Fruit fly (Drosophila melanogaster) whole organism, prepupa: Measurements from ENCODE around the gene CG11550.

Experiments
- Blimp-1 ChIP-seq: fragments of 200-800 bp; sonication (Bioruptor generic); optimal IDR thresholded peaks from 3 replicates; lab custom pipeline; 2017; ENCODE audit warnings: missing biosample characterization, missing genetic modification characterization, mild to moderate bottlenecking, moderate library complexity, missing genetic modification reagents
- CG10631 ChIP-seq: fragments of 200-800 bp; sonication (Bioruptor generic); optimal IDR thresholded peaks from 2 replicates; lab custom pipeline; 2016; ENCODE audit warnings: missing biosample characterization, missing genetic modification characterization
- CG10669 ChIP-seq: fragments of 200-800 bp; sonication (Bioruptor generic); optimal IDR thresholded peaks from 3 replicates; lab custom pipeline; 2018; ENCODE audit warnings: missing biosample characterization, mild to moderate bottlenecking, missing genetic modification characterization, moderate library complexity
- CG11762 ChIP-seq: fragments of 200-800 bp; sonication (Bioruptor generic); optimal IDR thresholded peaks from 3 replicates; lab custom pipeline; 2016; ENCODE audit warnings: missing biosample characterization, missing genetic modification characterization; ENCODE audit not compliant: insufficient read depth
- CG1621 ChIP-seq: fragments of 200-800 bp; sonication (Bioruptor generic); optimal IDR thresholded peaks from 3 replicates; lab custom pipeline; 2018; ENCODE audit warnings: missing biosample characterization, mild to moderate bottlenecking, missing genetic modification characterization
- CG16779 ChIP-seq: fragments of 200-800 bp; sonication (Bioruptor generic); optimal IDR thresholded peaks from 3 replicates; lab custom pipeline; 2017; ENCODE audit warnings: missing biosample characterization, mild to moderate bottlenecking, missing genetic modification characterization
- CG3032 ChIP-seq: fragments of 200-800 bp; optimal IDR thresholded peaks from 2 replicates; lab custom pipeline; 2019; ENCODE audit warnings: missing biosample characterization, mild to moderate bottlenecking, missing genetic modification characterization, moderate library complexity
- CG32006 ChIP-seq: fragments of 200-800 bp; sonication (Bioruptor generic); optimal IDR thresholded peaks from 3 replicates; lab custom pipeline; 2017; ENCODE audit warnings: missing biosample characterization, mild to moderate bottlenecking, missing genetic modification characterization
- CG34406 ChIP-seq: fragments of 200-800 bp; sonication (Bioruptor generic); optimal IDR thresholded peaks from 3 replicates; lab custom pipeline; 2016; ENCODE audit warnings: missing biosample characterization, missing genetic modification characterization
- CG3919 ChIP-seq: fragments of 200-800 bp; sonication (Bioruptor generic); optimal IDR thresholded peaks from 3 replicates; lab custom pipeline; 2016; ENCODE audit warnings: missing biosample characterization, missing genetic modification characterization
- CG6163 ChIP-seq: fragments of 200-800 bp; sonication (Bioruptor generic); IDR thresholded peaks from 3 replicates; pipeline ENCODE4 v1.3.6; 2022; ENCODE audit warnings: missing biosample characterization, missing genetic modification characterization
- CG6276 ChIP-seq: fragments of 200-800 bp; sonication (Bioruptor generic); optimal IDR thresholded peaks from 2 replicates; lab custom pipeline; 2017; ENCODE audit warnings: missing biosample characterization, mild to moderate bottlenecking, missing genetic modification characterization
- CG6792 ChIP-seq: fragments of 200-800 bp; sonication (Bioruptor generic); optimal IDR thresholded peaks from 3 replicates; lab custom pipeline; 2016; ENCODE audit warnings: missing biosample characterization, missing genetic modification characterization
- CG6808 ChIP-seq: fragments of 200-800 bp; sonication (Bioruptor generic); optimal IDR thresholded peaks from 3 replicates; lab custom pipeline; 2017; ENCODE audit warnings: missing biosample characterization, missing genetic modification characterization, mild to moderate bottlenecking, moderate library complexity, missing genetic modification reagents
- CG6854 ChIP-seq: fragments of 200-800 bp; sonication (Bioruptor generic); optimal IDR thresholded peaks from 2 replicates; lab custom pipeline; 2017; ENCODE audit warnings: missing biosample characterization, mild to moderate bottlenecking, missing genetic modification characterization
- CG7368 ChIP-seq: fragments of 200-800 bp; sonication (Bioruptor generic); optimal IDR thresholded peaks from 3 replicates; lab custom pipeline; 2016; ENCODE audit warnings: missing biosample characterization, missing genetic modification characterization
- CG8119 ChIP-seq: fragments of 200-800 bp; sonication (Bioruptor generic); IDR thresholded peaks from 3 replicates; pipeline ENCODE4 v1.3.6; 2022; ENCODE audit warnings: missing biosample characterization, missing genetic modification characterization
- CG8319 ChIP-seq: fragments of 200-800 bp; sonication (Bioruptor generic); optimal IDR thresholded peaks from 3 replicates; lab custom pipeline; 2016; ENCODE audit warnings: missing biosample characterization, missing genetic modification characterization
- CG8632 ChIP-seq: fragments of 200-800 bp; sonication (Bioruptor generic); optimal IDR thresholded peaks from 3 replicates; lab custom pipeline; 2016; ENCODE audit warnings: missing biosample characterization, missing genetic modification characterization
- CG9139 ChIP-seq: fragments of 200-800 bp; sonication (Bioruptor generic); optimal IDR thresholded peaks from 3 replicates; lab custom pipeline; 2017; ENCODE audit warnings: missing biosample characterization, mild to moderate bottlenecking, missing genetic modification characterization
- Eip75B ChIP-seq: fragments of 200-800 bp; sonication (Bioruptor generic); optimal IDR thresholded peaks from 3 replicates; lab custom pipeline; 2016; ENCODE audit warnings: missing biosample characterization, missing genetic modification characterization
- Eip78C ChIP-seq: fragments of 200-800 bp; sonication (Bioruptor generic); peaks from one replicate; lab custom pipeline; 2016; ENCODE audit warnings: missing biosample characterization, missing genetic modification characterization
- Eip93F ChIP-seq: fragments of 200-800 bp; sonication (Bioruptor generic); optimal IDR thresholded peaks from 2 replicates; lab custom pipeline; 2016; ENCODE audit warnings: missing biosample characterization, mild to moderate bottlenecking, missing genetic modification characterization
- Ets21C ChIP-seq: fragments of 200-800 bp; sonication (Bioruptor generic); optimal IDR thresholded peaks from 3 replicates; lab custom pipeline; 2016; ENCODE audit warnings: missing biosample characterization, missing genetic modification characterization
- Ets96B ChIP-seq: fragments of 200-800 bp; optimal IDR thresholded peaks from 2 replicates; lab custom pipeline; 2019; ENCODE audit warnings: missing biosample characterization, mild to moderate bottlenecking, missing genetic modification characterization, moderate library complexity
- Gug ChIP-seq: fragments of 200-800 bp; sonication (Bioruptor generic); IDR thresholded peaks from 2 replicates; pipeline ENCODE4 v1.3.6; 2022; ENCODE audit warnings: missing biosample characterization, missing genetic modification characterization
- Hr38 ChIP-seq: sonication (Bioruptor generic); optimal IDR thresholded peaks from 2 replicates; lab custom pipeline; 2016; ENCODE audit warnings: missing biosample characterization, missing genetic modification characterization
- Hr39 ChIP-seq: fragments of 200-800 bp; sonication (Bioruptor generic); optimal IDR thresholded peaks from 2 replicates; lab custom pipeline; 2016; ENCODE audit warnings: missing biosample characterization, missing genetic modification characterization
- Hr4 ChIP-seq: fragments of 200-800 bp; sonication (Bioruptor generic); optimal IDR thresholded peaks from 3 replicates; lab custom pipeline; 2016; ENCODE audit warnings: missing biosample characterization, missing genetic modification characterization
- OdsH ChIP-seq: fragments of 200-800 bp; sonication (Bioruptor generic); optimal IDR thresholded peaks from 3 replicates; lab custom pipeline; 2016; ENCODE audit warnings: missing biosample characterization, missing genetic modification characterization
- Smox ChIP-seq: fragments of 200-800 bp; sonication (Bioruptor generic); optimal IDR thresholded peaks from 3 replicates; lab custom pipeline; 2016; ENCODE audit warnings: missing biosample characterization, missing genetic modification characterization
- Sox102F ChIP-seq: fragments of 200-800 bp; sonication (Bioruptor generic); optimal IDR thresholded peaks from 2 replicates; lab custom pipeline; 2016; ENCODE audit warnings: missing biosample characterization, mild to moderate bottlenecking, missing genetic modification characterization
- Sox14 ChIP-seq: fragments of 200-800 bp; sonication (Bioruptor generic); optimal IDR thresholded peaks from 3 replicates; lab custom pipeline; 2016; ENCODE audit warnings: missing biosample characterization, missing genetic modification characterization
- Sox15 ChIP-seq: fragments of 200-800 bp; sonication (Bioruptor generic); optimal IDR thresholded peaks from 3 replicates; lab custom pipeline; 2016; ENCODE audit warnings: missing biosample characterization, missing genetic modification characterization
- achi ChIP-seq: fragments of 200-800 bp; sonication (Bioruptor generic); optimal IDR thresholded peaks from 3 replicates; lab custom pipeline; 2016; ENCODE audit warnings: missing biosample characterization, missing genetic modification characterization
- acj6 ChIP-seq: fragments of 200-800 bp; sonication (Bioruptor generic); optimal IDR thresholded peaks from 3 replicates; lab custom pipeline; 2016; ENCODE audit warnings: missing biosample characterization, missing genetic modification characterization
- cyc ChIP-seq: fragments of 200-800 bp; sonication (Bioruptor generic); optimal IDR thresholded peaks from 3 replicates; lab custom pipeline; 2016; ENCODE audit warnings: missing biosample characterization, missing genetic modification characterization
- dac ChIP-seq: fragments of 200-800 bp; sonication (Bioruptor generic); optimal IDR thresholded peaks from 2 replicates; lab custom pipeline; 2017; ENCODE audit warnings: missing biosample characterization, mild to moderate bottlenecking, missing genetic modification characterization
- dsx ChIP-seq: fragments of 200-800 bp; optimal IDR thresholded peaks from 3 replicates; lab custom pipeline; 2019; ENCODE audit warnings: missing biosample characterization, mild to moderate bottlenecking, missing genetic modification characterization, moderate library complexity; ENCODE audit not compliant: poor library complexity, severe bottlenecking
- eg ChIP-seq: fragments of 200-800 bp; sonication (Bioruptor generic); IDR thresholded peaks from 3 replicates; pipeline ENCODE4 v1.3.6; 2022; ENCODE audit warnings: missing biosample characterization, missing genetic modification characterization
- fd59A ChIP-seq: fragments of 200-800 bp; sonication (Bioruptor generic); optimal IDR thresholded peaks from 2 replicates; lab custom pipeline; 2017; ENCODE audit warnings: missing biosample characterization, mild to moderate bottlenecking, missing genetic modification characterization, missing genetic modification reagents
- fd85E ChIP-seq: fragments of 200-800 bp; sonication (Bioruptor generic); optimal IDR thresholded peaks from 3 replicates; lab custom pipeline; 2016; ENCODE audit warnings: missing biosample characterization, missing genetic modification characterization
- fkh ChIP-seq: fragments of 200-800 bp; sonication (Bioruptor generic); optimal IDR thresholded peaks from 3 replicates; lab custom pipeline; 2017; ENCODE audit warnings: missing biosample characterization, mild to moderate bottlenecking, missing genetic modification characterization, moderate library complexity
- net ChIP-seq: fragments of 200-800 bp; sonication (Bioruptor generic); optimal IDR thresholded peaks from 3 replicates; lab custom pipeline; 2016; ENCODE audit warnings: missing biosample characterization, missing genetic modification characterization
- pdm3 ChIP-seq: fragments of 200-800 bp; sonication (Bioruptor generic); optimal IDR thresholded peaks from 3 replicates; lab custom pipeline; 2016; ENCODE audit warnings: missing biosample characterization, missing genetic modification characterization
- salr ChIP-seq, 2 experiments: fragments of 200-800 bp; sonication (Bioruptor generic); optimal IDR thresholded peaks; 3 replicates each; lab custom pipeline; 2016 to 2018; ENCODE audit warnings: missing biosample characterization in 2 of 2, missing genetic modification characterization in 2 of 2, mild to moderate bottlenecking in 1 of 2
- spab ChIP-seq: fragments of 200-800 bp; sonication (Bioruptor generic); optimal IDR thresholded peaks from 2 replicates; lab custom pipeline; 2017; ENCODE audit warnings: missing biosample characterization, mild to moderate bottlenecking, missing genetic modification characterization, missing genetic modification reagents
- ss ChIP-seq, 2 experiments: fragments of 200-800 bp; sonication (Bioruptor generic); optimal IDR thresholded peaks; 2 replicates in 1 of 2; 3 replicates in 1 of 2; lab custom pipeline; 2017 to 2018; ENCODE audit warnings: mild to moderate bottlenecking in 2 of 2, missing biosample characterization in 2 of 2, missing genetic modification characterization in 2 of 2, moderate library complexity in 1 of 2
- topi ChIP-seq: fragments of 200-800 bp; sonication (Bioruptor generic); optimal IDR thresholded peaks from 3 replicates; lab custom pipeline; 2016; ENCODE audit warnings: missing biosample characterization, missing genetic modification characterization
- vri ChIP-seq: fragments of 200-800 bp; sonication (Bioruptor generic); optimal IDR thresholded peaks from 3 replicates; lab custom pipeline; 2016; ENCODE audit warnings: missing biosample characterization, mild to moderate bottlenecking, missing genetic modification characterization

CG11550 gene

dm6 chr3R:31713306-31714123, 33.8 kb upstream of the CG11550 start, which contains the start of gene ttk:
Gene ttk, plus strand, starts transcription at chr3R:31713867.
- peak; percentile 56 for TF ChIP-seq CG9139 (GFP tag; lab: Kevin White, UChicago)
- peak; percentile 63 for TF ChIP-seq Sox102F (GFP tag; lab: Kevin White, UChicago)
- no peak for TF ChIP-seq Gug (GFP tag; lab: Robert Waterston, UW)
- peak; percentile 13 for TF ChIP-seq fkh (GFP tag; lab: Kevin White, UChicago)
- TF ChIP-seq CG16779 (tag; lab: Kevin White, UChicago), result no peak
- TF ChIP-seq CG10669 (GFP tag; lab: Kevin White, UChicago), result no peak
- TF ChIP-seq Sox15 (GFP tag; lab: Kevin White, UChicago), result no peak
- no peak for TF ChIP-seq OdsH (GFP tag; lab: Kevin White, UChicago)
- no peak for TF ChIP-seq CG7368
- peak; percentile 10 for TF ChIP-seq CG3919 (GFP tag; lab: Kevin White, UChicago)
- TF ChIP-seq Eip93F (GFP tag; lab: Kevin White, UChicago), result no peak
- TF ChIP-seq eg (GFP tag; lab: Robert Waterston, UW), result peak; percentile 17; the same call in 1 of the 3 replicates
- TF ChIP-seq CG11762 (GFP tag; lab: Kevin White, UChicago), result no peak
- TF ChIP-seq Ets96B (tag; lab: Kevin White, UChicago), result no peak
- TF ChIP-seq Hr38, result no peak
- no peak for TF ChIP-seq CG32006 (GFP tag; lab: Kevin White, UChicago)
- TF ChIP-seq Eip78C (GFP tag; lab: Kevin White, UChicago), result peak; percentile 77
- no peak for TF ChIP-seq fd85E (GFP tag; lab: Kevin White, UChicago)
- TF ChIP-seq Hr4 (GFP tag; lab: Kevin White, UChicago), result no peak
- no peak for TF ChIP-seq achi (GFP tag; lab: Kevin White, UChicago)
- TF ChIP-seq vri (GFP tag; lab: Kevin White, UChicago), result peak; percentile 100
- TF ChIP-seq pdm3, result no peak
- TF ChIP-seq cyc (GFP tag; lab: Kevin White, UChicago), result no peak
- TF ChIP-seq CG6808 (GFP tag; lab: Kevin White, UChicago), result peak; percentile 20
- TF ChIP-seq ss (GFP tag; optimal IDR thresholded peaks at IDR 0.05; lab: Kevin White, UChicago), result peak; percentile 17 to 43
- TF ChIP-seq CG3032, result peak; percentile 7
- peak; percentile 21 for TF ChIP-seq CG6276 (GFP tag; lab: Kevin White, UChicago)
- TF ChIP-seq Eip75B, result peak; percentile 75
- TF ChIP-seq CG8632 (GFP tag; lab: Kevin White, UChicago), result peak; percentile 13
- no peak for TF ChIP-seq dac
- peak; percentile 36 for TF ChIP-seq CG1621 (tag; lab: Kevin White, UChicago)
- TF ChIP-seq CG6792 (GFP tag; lab: Kevin White, UChicago), result peak; percentile 6
- TF ChIP-seq Ets21C (GFP tag; lab: Kevin White, UChicago), result no peak
- no peak for TF ChIP-seq Hr39
- no peak for TF ChIP-seq salr (GFP tag; optimal IDR thresholded peaks at IDR 0.05; lab: Kevin White, UChicago)
- TF ChIP-seq CG6163 (GFP tag; lab: Robert Waterston, UW), result peak; percentile 49; the same call in 2 of the 3 replicates
- no peak for TF ChIP-seq CG10631 (GFP tag; lab: Kevin White, UChicago)
- TF ChIP-seq acj6 (GFP tag; lab: Kevin White, UChicago), result no peak
- peak; percentile 2 for TF ChIP-seq spab (GFP tag; lab: Kevin White, UChicago)
- TF ChIP-seq CG34406 (GFP tag; lab: Kevin White, UChicago), result no peak
- no peak for TF ChIP-seq CG8119 (GFP tag; lab: Robert Waterston, UW)
- TF ChIP-seq net, result no peak
- peak; percentile 9 for TF ChIP-seq Smox (GFP tag; lab: Kevin White, UChicago)
- TF ChIP-seq CG6854 (GFP tag; lab: Kevin White, UChicago), result peak; percentile 43
- peak; percentile 12 for TF ChIP-seq Blimp-1 (GFP tag; lab: Kevin White, UChicago)
- TF ChIP-seq Sox14 (GFP tag; lab: Kevin White, UChicago), result peak; percentile 2
- no peak for TF ChIP-seq fd59A (GFP tag; lab: Kevin White, UChicago)
- peak; percentile 2 for TF ChIP-seq topi (GFP tag; lab: Kevin White, UChicago)
- no peak for TF ChIP-seq CG8319
- TF ChIP-seq dsx, result peak; percentile 81
